Fruit fly (Drosophila melanogaster): ENCODE results near the gene Mps1.

DNA sequence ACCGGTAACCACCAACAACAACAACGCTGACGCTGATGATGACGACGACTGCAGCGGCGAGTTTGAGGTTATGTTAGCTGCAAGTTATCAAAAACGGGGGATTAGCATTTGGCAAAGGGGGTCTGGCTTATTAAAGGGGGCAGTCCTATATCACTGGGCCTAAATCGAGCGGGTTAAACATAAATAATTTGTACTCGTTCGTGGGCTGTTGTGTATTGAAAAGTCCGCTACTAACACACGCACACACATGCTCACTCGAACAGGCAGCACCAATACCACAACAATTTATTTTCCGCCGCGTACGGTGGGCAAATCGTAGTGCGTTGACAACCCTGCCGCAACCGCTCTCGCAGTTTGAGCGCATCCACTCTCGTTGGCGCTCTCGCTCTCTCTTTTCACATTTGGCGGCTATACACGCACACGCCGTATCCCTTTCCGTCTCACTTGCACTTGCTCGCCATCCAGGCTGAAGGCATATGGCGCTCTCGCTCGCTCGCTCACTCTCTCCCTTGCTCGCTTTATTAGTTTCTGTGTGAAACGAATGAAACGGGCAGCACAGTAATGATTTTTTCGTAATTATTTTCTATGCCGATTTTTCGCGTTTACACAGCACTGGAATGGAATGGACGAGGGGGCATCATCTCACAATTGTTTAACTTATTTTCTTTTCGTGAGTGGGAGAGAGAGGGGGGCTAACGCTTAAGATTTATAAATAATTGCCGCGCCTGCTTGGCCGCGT is 46.0 kb downstream of the Mps1 start:
- TF ChIP-seq Antp (GFP tag; optimal IDR thresholded peaks at IDR 0.05): peak; percentile 37
- peak; percentile 46 for TF ChIP-seq caup (GFP tag; optimal IDR thresholded peaks at IDR 0.05; ENCODE audit: severe bottlenecking)
- TF ChIP-seq lmd (GFP tag; IDR thresholded peaks at IDR 0.05): no peak
- peak; percentile 98 for TF ChIP-seq CG1832 (GFP tag; optimal IDR thresholded peaks at IDR 0.05)
- no peak for TF ChIP-seq CG9609 (GFP tag; optimal IDR thresholded peaks at IDR 0.05)
